Fruit fly (Drosophila melanogaster) whole organism: Measurements from ENCODE around the gene hb.

Experiments used
- CG8478 ChIP-seq: fragments of >200 bp; optimal IDR thresholded peaks from 2 replicates; lab custom pipeline; 2018; ENCODE audit warnings: inconsistent platforms
- Dll ChIP-seq: fragments of >200 bp; optimal IDR thresholded peaks from 2 replicates; lab custom pipeline; 2017
- EcR ChIP-seq, 2 experiments: fragments of >200 bp; optimal IDR thresholded peaks; 2 replicates each; lab custom pipeline; 2017; ENCODE audit warnings: missing biosample characterization in 2 of 2, missing genetic modification characterization in 2 of 2, missing genetic modification reagents in 2 of 2
- pan ChIP-seq: fragments of >200 bp; optimal IDR thresholded peaks from 2 replicates; lab custom pipeline; 2017
- psq ChIP-seq: fragments of >200 bp; optimal IDR thresholded peaks from 2 replicates; lab custom pipeline; 2017
- usp ChIP-seq: fragments of >200 bp; optimal IDR thresholded peaks from 2 replicates; lab custom pipeline; 2017; ENCODE audit warnings: missing biosample characterization, missing genetic modification characterization, mixed read lengths

The hb gene

DNA sequence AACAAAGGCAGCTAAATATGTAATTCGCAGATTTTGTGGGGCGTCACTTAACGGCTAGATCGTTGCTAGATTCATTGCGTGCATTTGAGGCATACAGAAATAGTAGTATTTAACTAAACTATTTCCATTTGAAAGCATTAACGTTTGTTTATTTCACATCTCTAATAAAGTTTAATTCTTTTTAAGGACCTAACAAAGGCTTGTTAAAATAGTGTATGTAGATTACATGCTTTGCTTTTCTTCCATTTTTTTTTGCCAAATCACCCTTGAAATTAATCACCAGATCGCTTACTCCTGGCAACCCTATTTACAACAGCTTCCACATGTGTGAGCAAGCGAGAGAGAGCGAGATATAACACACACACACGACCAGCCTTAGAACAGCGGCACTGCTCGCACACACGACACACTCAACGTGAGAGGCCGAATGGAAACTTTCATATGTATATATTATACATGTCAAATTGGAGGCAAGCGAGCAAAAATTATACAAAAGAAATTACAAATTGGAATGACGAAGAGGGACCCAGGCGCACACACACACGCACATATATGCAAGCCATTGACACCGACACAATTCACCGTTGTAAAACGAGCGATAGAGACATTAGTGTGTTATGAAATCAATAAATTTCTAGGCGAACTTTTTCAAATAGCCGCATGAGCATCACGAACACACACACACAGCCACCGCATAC lies 38.3 kb downstream of the hb start:
- TF ChIP-seq Dll (lab: Kevin White, UChicago), result no peak
- TF ChIP-seq CG8478 (lab: Kevin White, UChicago), result peak; percentile 45

DNA sequence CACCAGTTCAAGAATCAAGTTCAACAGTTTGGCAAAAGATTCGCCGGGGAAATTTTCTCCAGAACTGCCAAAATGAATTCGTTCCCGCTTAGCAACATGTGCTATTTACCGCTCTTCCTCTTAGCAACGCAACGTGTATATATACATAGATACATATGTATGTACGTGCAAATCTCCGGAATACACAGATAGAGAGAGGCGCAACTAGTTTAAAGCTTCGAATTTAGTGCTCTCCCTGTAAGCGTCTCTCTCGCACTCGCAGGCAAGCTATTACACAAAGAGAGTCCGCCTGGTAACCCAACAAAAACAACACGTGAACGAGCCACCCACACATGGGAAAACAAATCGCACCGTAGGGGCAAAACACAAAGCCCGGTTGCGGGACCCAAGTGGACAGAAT lies 38.9 kb downstream of the hb start:
- no peak for TF ChIP-seq CG8478 (lab: Kevin White, UChicago)
- TF ChIP-seq usp, result no peak
- TF ChIP-seq EcR (GFP tag; optimal IDR thresholded peaks at IDR 0.05; lab: Kevin White, UChicago), result no peak
- TF ChIP-seq psq (lab: Kevin White, UChicago), result no peak
- no peak for TF ChIP-seq pan (lab: Kevin White, UChicago)
- TF ChIP-seq Dll (lab: Kevin White, UChicago), result no peak

DNA sequence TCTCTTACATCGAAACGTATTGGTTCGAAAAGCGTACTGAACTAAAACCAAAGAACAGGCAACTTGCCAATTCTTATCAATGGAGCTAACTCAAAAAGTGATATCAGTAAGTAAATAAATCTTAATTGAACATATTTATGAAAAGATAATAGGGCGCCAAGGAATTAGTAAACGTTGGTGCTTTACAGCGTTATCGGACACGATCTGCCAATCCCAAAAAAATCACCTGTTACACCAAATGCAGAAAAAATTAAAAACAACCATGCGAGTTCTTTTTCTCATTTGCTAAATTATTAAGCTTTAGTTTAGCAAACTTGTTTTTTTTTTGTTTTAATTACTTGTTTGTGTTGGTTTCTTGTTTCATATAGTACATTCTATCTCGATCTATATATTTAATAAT lies 43.0 kb downstream of the hb start, which contains the start of gene CG42489:
Gene CG42489 (minus strand): TSS at position 101 of the 400 bp plus-strand sequence.
- TF ChIP-seq EcR (GFP tag; optimal IDR thresholded peaks at IDR 0.05; lab: Kevin White, UChicago) (no peak), Dll (lab: Kevin White, UChicago) (no peak), usp (no peak), pan (lab: Kevin White, UChicago) (no peak), psq (lab: Kevin White, UChicago) (no peak), CG8478 (lab: Kevin White, UChicago) (no peak)

DNA sequence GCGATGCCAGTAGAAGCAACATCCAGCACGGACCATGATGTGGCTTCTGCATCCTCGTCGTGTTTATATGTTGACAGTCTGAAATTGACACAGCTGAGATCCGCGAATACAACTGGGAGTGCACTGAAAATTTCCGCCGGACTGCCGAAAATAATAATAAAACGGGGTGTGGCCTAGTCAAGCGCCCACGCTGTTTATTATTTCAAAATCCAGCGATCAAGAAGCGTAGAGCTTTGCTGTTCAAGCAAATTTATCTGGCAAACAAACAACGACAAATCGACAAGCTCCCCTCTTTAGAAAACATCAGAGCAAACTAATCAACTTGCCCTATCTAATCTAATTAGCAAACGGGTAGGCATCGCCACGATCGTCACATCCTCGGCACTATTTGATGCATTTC lies 43.6 kb downstream of the hb start:
- TF ChIP-seq Dll (lab: Kevin White, UChicago) (no peak), psq (lab: Kevin White, UChicago) (no peak), EcR (GFP tag; optimal IDR thresholded peaks at IDR 0.05; lab: Kevin White, UChicago) (no peak), pan (lab: Kevin White, UChicago) (no peak), CG8478 (lab: Kevin White, UChicago) (no peak), usp (no peak)

DNA sequence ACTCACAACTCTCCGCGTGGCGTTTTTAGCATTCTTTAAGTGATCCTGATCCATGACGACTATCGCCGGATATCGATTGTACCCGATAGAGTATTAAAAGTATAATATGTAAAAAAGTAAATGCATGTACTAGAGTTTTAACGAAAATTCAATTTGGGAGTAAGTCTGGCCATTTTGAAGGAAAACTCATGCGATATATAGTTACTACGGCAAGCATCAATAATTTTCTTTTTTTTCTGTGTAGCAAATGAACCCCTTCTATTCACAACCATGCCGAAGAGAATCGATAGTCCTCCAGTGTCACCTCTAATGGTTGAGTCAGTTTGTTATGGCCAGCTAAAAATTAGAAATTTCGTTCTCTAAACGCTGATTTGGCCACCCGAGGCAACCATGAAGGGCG lies 44.9 kb downstream of the hb start, which contains the start of the genes Sys1 and Dhod:
Gene Sys1 (plus strand): TSS at position 91 of the 400 bp plus-strand sequence.
Gene Dhod (minus strand): TSS at position 186 of the 400 bp plus-strand sequence.
- no peak for TF ChIP-seq CG8478 (lab: Kevin White, UChicago)

DNA sequence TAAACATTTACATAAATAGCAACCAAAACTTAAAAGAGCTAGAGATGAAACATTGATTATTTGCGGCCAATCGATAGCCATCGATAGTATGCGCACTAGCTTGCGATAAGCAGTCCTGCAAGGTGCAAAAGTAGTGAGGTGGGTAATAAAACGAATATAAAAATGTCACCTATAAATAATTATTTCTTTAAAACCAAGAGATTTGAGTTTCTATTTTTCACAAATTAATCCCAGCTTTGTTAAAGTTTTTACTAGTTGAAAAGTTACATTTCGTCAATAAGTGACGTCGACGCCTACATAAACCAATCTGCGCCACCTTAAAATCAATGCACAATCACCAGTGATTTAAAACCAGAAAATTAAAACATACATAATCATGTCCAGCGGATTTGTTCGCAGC lies 46.9 kb downstream of the hb start, which contains the start of the genes Mkk4 and SLIRP2:
Gene Mkk4 (minus strand): TSS at position 56 of the 400 bp plus-strand sequence.
Gene SLIRP2 (plus strand): TSS at position 344 of the 400 bp plus-strand sequence.
- no peak for TF ChIP-seq Dll (lab: Kevin White, UChicago)
- TF ChIP-seq pan (lab: Kevin White, UChicago), result no peak

DNA sequence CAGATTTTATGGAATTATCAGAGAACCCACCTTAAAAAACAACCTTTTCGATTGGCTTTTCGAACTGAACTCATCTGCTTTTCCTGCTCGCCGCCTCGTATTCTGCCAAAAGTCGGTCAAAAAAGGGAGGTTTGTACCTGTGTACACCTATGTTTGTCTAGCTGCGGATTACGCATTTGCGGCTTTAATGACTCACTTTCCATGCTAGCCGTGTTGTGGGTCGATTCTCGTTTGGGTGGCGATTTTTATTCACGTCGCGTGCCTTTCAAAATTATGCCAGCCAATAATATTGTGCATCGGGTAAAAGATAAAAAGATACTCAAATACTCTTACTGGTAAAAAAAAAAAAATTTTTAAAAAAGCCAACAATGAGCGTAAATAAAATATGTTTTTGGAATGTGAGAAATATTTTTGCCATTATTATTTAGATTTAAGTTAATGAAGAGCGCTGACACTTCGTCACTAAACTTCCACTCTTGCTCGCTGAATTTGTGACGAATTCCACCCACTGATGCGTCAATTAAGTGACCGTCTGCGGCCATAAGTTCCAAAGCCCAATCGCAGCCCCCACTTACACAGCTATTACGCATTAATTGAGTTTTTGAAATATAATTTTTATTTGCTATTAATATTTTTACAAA lies 51.9 kb downstream of the hb start, which contains the start of gene Cyp313b1:
Gene Cyp313b1 (minus strand): TSS at position 71 of the 641 bp plus-strand sequence.
- TF ChIP-seq CG8478 (lab: Kevin White, UChicago) (no peak), EcR (GFP tag; optimal IDR thresholded peaks at IDR 0.05; lab: Kevin White, UChicago) (no peak), pan (lab: Kevin White, UChicago) (no peak), usp (no peak), psq (lab: Kevin White, UChicago) (no peak)

DNA sequence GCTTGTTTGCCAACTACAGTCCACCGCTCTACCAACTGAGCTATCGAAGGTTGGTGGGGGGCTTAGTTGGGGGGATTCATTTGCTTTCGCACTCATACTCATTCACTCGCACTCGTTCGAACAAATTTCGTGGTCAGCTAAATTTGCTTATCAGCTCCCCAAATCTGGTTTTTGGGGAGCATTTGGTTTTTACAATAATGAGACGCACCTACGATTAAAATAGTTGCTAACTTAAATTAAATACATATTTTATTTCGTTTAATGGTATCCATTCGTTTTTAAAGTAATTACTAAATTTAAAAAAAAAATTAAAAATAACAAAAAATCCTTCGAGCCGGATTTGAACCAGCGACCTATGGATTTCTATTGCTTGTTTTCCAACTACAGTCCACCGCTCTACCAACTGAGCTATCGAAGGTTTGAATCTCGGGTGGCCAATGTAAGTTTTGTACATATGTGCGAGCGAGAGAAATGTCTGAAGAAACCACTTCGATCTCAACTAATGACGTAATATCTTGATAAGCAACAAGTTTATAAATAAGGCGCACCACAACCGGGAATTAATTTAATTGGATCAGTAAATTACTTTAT lies 55.2 kb downstream of the hb start:
- TF ChIP-seq EcR (GFP tag; optimal IDR thresholded peaks at IDR 0.05; lab: Kevin White, UChicago) (no peak), CG8478 (lab: Kevin White, UChicago) (no peak), psq (lab: Kevin White, UChicago) (no peak), Dll (lab: Kevin White, UChicago) (no peak), usp (no peak), pan (lab: Kevin White, UChicago) (no peak)
